Worm (Caenorhabditis elegans): ENCODE data around the gene sma-1.
A peak's percentile ranks its signal among the peaks of the same experiment; 100 is the strongest.

sma-1 gene

ce11 chrV:11946818-11947217 is 47.6 kb downstream of the sma-1 start:
- peak; percentile 28 for TF ChIP-seq cnd-1 (tag; optimal IDR thresholded peaks at IDR 0.05)
- no peak for TF ChIP-seq tbx-8 (GFP tag; optimal IDR thresholded peaks at IDR 0.05)
- TF ChIP-seq ces-1 (GFP tag; optimal IDR thresholded peaks at IDR 0.05): peak; percentile 95
- no peak for TF ChIP-seq nhr-237 (tag; optimal IDR thresholded peaks at IDR 0.05)
- no peak for TF ChIP-seq hlh-1 (tag; optimal IDR thresholded peaks at IDR 0.05)
- no peak for TF ChIP-seq zip-8 (tag; optimal IDR thresholded peaks at IDR 0.05)

- no peak for TF ChIP-seq tbx-8 (GFP tag; optimal IDR thresholded peaks at IDR 0.05)
- TF ChIP-seq mls-2 (tag; optimal IDR thresholded peaks at IDR 0.05): no peak
- TF ChIP-seq sem-2 (GFP tag; optimal IDR thresholded peaks at IDR 0.05): no peak
- TF ChIP-seq mab-5 (tag; optimal IDR thresholded peaks at IDR 0.05): no peak
- TF ChIP-seq M03D4.4 (tag; optimal IDR thresholded peaks at IDR 0.05): no peak
- no peak for TF ChIP-seq ztf-11 (tag; optimal IDR thresholded peaks at IDR 0.05)
- no peak for TF ChIP-seq drap-1 (GFP tag; optimal IDR thresholded peaks at IDR 0.05)
- no peak for TF ChIP-seq bed-3 (GFP tag; optimal IDR thresholded peaks at IDR 0.05)
- no peak for TF ChIP-seq lin-13 (tag; optimal IDR thresholded peaks at IDR 0.05)
- no peak for TF ChIP-seq ceh-39 (tag; optimal IDR thresholded peaks at IDR 0.05)
- TF ChIP-seq unc-62 (GFP tag; optimal IDR thresholded peaks at IDR 0.05): peak; percentile 83
- peak; percentile 70 for TF ChIP-seq lin-32 (GFP tag; optimal IDR thresholded peaks at IDR 0.05)
- peak; percentile 50 for TF ChIP-seq nhr-2 (tag; optimal IDR thresholded peaks at IDR 0.05)
- TF ChIP-seq ham-2 (GFP tag; optimal IDR thresholded peaks at IDR 0.05): no peak
- TF ChIP-seq unc-39 (tag; optimal IDR thresholded peaks at IDR 0.05): no peak
These were observed 48.2 kb downstream of the sma-1 start for ce11 chrV:11947414-11947954.

- peak; percentile 68 for TF ChIP-seq ces-1 (GFP tag; optimal IDR thresholded peaks at IDR 0.05)
- TF ChIP-seq flh-1 (GFP tag; optimal IDR thresholded peaks at IDR 0.05): no peak
- peak; percentile 17 for TF ChIP-seq mls-2 (tag; optimal IDR thresholded peaks at IDR 0.05)
These were observed 49.3 kb downstream of the sma-1 start for ce11 chrV:11948581-11948980.

ce11 chrV:11949509-11950117 is 50.4 kb downstream of the sma-1 start:
- TF ChIP-seq elt-3 (tag; optimal IDR thresholded peaks at IDR 0.05) (no peak), snpc-4 (tag; optimal IDR thresholded peaks at IDR 0.05) (no peak), lin-32 (GFP tag; optimal IDR thresholded peaks at IDR 0.05) (no peak), elt-1 (tag; optimal IDR thresholded peaks at IDR 0.05; ENCODE audit: borderline replicate concordance, insufficient read depth) (peak; percentile 93), ceh-43 (GFP tag; optimal IDR thresholded peaks at IDR 0.05) (no peak), unc-62 (GFP tag; optimal IDR thresholded peaks at IDR 0.05) (peak; percentile 12), nhr-2 (tag; optimal IDR thresholded peaks at IDR 0.05) (peak; percentile 29), zip-8 (tag; optimal IDR thresholded peaks at IDR 0.05) (peak; percentile 81)

- TF ChIP-seq unc-120 (tag; optimal IDR thresholded peaks at IDR 0.05; ENCODE audit: poor library complexity, severe bottlenecking): no peak
- no peak for TF ChIP-seq blmp-1 (tag; optimal IDR thresholded peaks at IDR 0.05)
- TF ChIP-seq lin-32 (GFP tag; optimal IDR thresholded peaks at IDR 0.05): no peak
- TF ChIP-seq hlh-1 (tag; optimal IDR thresholded peaks at IDR 0.05): no peak
- no peak for TF ChIP-seq ces-1 (GFP tag; optimal IDR thresholded peaks at IDR 0.05)
- TF ChIP-seq zip-8 (tag; optimal IDR thresholded peaks at IDR 0.05): no peak
- no peak for TF ChIP-seq nhr-28 (tag; optimal IDR thresholded peaks at IDR 0.05)
- no peak for TF ChIP-seq ham-2 (GFP tag; optimal IDR thresholded peaks at IDR 0.05)
- no peak for TF ChIP-seq nhr-76 (tag; optimal IDR thresholded peaks at IDR 0.05)
- TF ChIP-seq bed-3 (GFP tag; optimal IDR thresholded peaks at IDR 0.05): no peak
- TF ChIP-seq lin-13 (tag; optimal IDR thresholded peaks at IDR 0.05): no peak
- TF ChIP-seq M03D4.4 (tag; optimal IDR thresholded peaks at IDR 0.05): no peak
These were observed 52.0 kb downstream of the sma-1 start for ce11 chrV:11951227-11951626.

ce11 chrV:11952854-11953447 is 53.7 kb downstream of the sma-1 start:
- TF ChIP-seq lin-32 (GFP tag; optimal IDR thresholded peaks at IDR 0.05): peak; percentile 94
- TF ChIP-seq cnd-1 (tag; optimal IDR thresholded peaks at IDR 0.05): peak; percentile 7
- TF ChIP-seq bed-3 (GFP tag; optimal IDR thresholded peaks at IDR 0.05): no peak
- TF ChIP-seq nhr-76 (tag; optimal IDR thresholded peaks at IDR 0.05): no peak
- peak; percentile 54 for TF ChIP-seq zip-8 (tag; optimal IDR thresholded peaks at IDR 0.05)
- no peak for TF ChIP-seq ceh-43 (GFP tag; optimal IDR thresholded peaks at IDR 0.05)
- no peak for TF ChIP-seq ces-1 (GFP tag; optimal IDR thresholded peaks at IDR 0.05)
- TF ChIP-seq unc-39 (tag; optimal IDR thresholded peaks at IDR 0.05): no peak
- no peak for TF ChIP-seq nhr-12 (tag; optimal IDR thresholded peaks at IDR 0.05)
- TF ChIP-seq nhr-2 (tag; optimal IDR thresholded peaks at IDR 0.05): peak; percentile 96
- TF ChIP-seq lsy-2 (tag; optimal IDR thresholded peaks at IDR 0.05): no peak
- TF ChIP-seq lin-13 (tag; optimal IDR thresholded peaks at IDR 0.05): no peak
- no peak for TF ChIP-seq pha-4 (tag; optimal IDR thresholded peaks at IDR 0.05)
- TF ChIP-seq blmp-1 (tag; optimal IDR thresholded peaks at IDR 0.05): no peak
